Worm (Caenorhabditis elegans): ENCODE data around the gene nmat-1.

- no peak for TF ChIP-seq flt-1 (GFP tag; IDR thresholded peaks at IDR 0.05)
- no peak for TF ChIP-seq ama-1 (optimal IDR thresholded peaks at IDR 0.05)
- TF ChIP-seq ceh-36 (tag; optimal IDR thresholded peaks at IDR 0.05), result no peak
- TF ChIP-seq tra-4 (tag; optimal IDR thresholded peaks at IDR 0.05), result no peak
- TF ChIP-seq hmbx-1 (tag; optimal IDR thresholded peaks at IDR 0.05), result no peak
- TF ChIP-seq pes-1 (GFP tag; IDR thresholded peaks at IDR 0.05), result no peak
- no peak for TF ChIP-seq ceh-13 (GFP tag; optimal IDR thresholded peaks at IDR 0.05)
- no peak for TF ChIP-seq B0310.2 (tag; optimal IDR thresholded peaks at IDR 0.05)
- TF ChIP-seq ets-7 (tag; optimal IDR thresholded peaks at IDR 0.05), result no peak
- no peak for TF ChIP-seq tbx-11 (GFP tag; IDR thresholded peaks at IDR 0.05)
- no peak for TF ChIP-seq hnd-1 (tag; optimal IDR thresholded peaks at IDR 0.05)
- TF ChIP-seq hmg-4 (GFP tag; optimal IDR thresholded peaks at IDR 0.05), result no peak
- TF ChIP-seq sea-1 (GFP tag; conservative IDR thresholded peaks at IDR 0.05), result no peak
- TF ChIP-seq aly-1 (tag; optimal IDR thresholded peaks at IDR 0.05), result no peak
Measured at ce11 chrX:11982065-11982464, 35.8 kb downstream of the nmat-1 start, which contains the start of gene nhr-167.
